Worm (Caenorhabditis elegans): ENCODE measurements around the gene metl-9.

DNA sequence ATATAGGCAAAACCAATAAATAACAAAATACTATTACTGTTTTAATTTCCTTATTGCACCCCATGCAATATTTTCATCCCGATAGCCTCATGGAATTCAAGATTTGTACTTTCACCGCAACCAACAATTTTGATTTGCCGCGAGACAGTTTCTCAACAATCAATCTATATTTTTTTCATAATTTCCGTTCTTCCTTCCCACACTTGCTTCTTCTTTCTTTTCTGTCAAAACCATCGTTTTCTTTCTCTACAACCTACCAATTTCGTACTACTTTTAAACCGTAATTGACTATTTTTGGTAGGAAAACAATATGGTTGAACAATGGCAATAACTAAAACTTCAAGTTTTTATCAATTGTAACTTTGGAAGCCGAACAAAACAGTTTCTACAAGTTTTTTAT is 31.0 kb downstream of the metl-9 start, which contains the start of gene C31H2.14:
- TF ChIP-seq aly-2 (tag; optimal IDR thresholded peaks at IDR 0.05) (no peak), nhr-11 (tag; optimal IDR thresholded peaks at IDR 0.05) (no peak), ceh-16 (tag; optimal IDR thresholded peaks at IDR 0.05) (no peak), lin-15B (tag; optimal IDR thresholded peaks at IDR 0.05) (no peak), ama-1 (optimal IDR thresholded peaks at IDR 0.05) (no peak), ZK546.5 (tag; optimal IDR thresholded peaks at IDR 0.05) (no peak), R02D3.7 (tag; optimal IDR thresholded peaks at IDR 0.05) (no peak), ztf-11 (tag; optimal IDR thresholded peaks at IDR 0.05) (no peak)
